Fruit fly (Drosophila melanogaster): ENCODE measurements around the gene CG5886.

dm6 chr3R:25811611-25812010, 39.8 kb upstream of the CG5886 start, which contains the start of the genes Acam and CG17770:
- no peak for TF ChIP-seq CG33017 (tag; optimal IDR thresholded peaks at IDR 0.05)
- TF ChIP-seq kay (GFP tag; ENCODE audit: borderline replicate concordance): no peak
- TF ChIP-seq bab1 (GFP tag; optimal IDR thresholded peaks at IDR 0.05): no peak
- TF ChIP-seq CG5204 (GFP tag; optimal IDR thresholded peaks at IDR 0.05): no peak
- no peak for TF ChIP-seq CG11617 (GFP tag; optimal IDR thresholded peaks at IDR 0.05)
- TF ChIP-seq Mnt (GFP tag; optimal IDR thresholded peaks at IDR 0.05): no peak
